Fruit fly (Drosophila melanogaster): ENCODE measurements around the gene Acbp5.

Gene Acbp5

dm6 chr3L:8749676-8750654, 38.4 kb downstream of the Acbp5 start, which contains the start of gene CG13306:
CG13306 (minus strand) TSS chr3L:8749726.
- no peak for TF ChIP-seq CG5180 (GFP tag; optimal IDR thresholded peaks at IDR 0.05)
- no peak for TF ChIP-seq CG12071 (GFP tag; optimal IDR thresholded peaks at IDR 0.05)
- TF ChIP-seq crc (GFP tag; optimal IDR thresholded peaks at IDR 0.05) = no peak
- TF ChIP-seq CG3847 (GFP tag; IDR thresholded peaks at IDR 0.05) = 0 out of 2 replicates have a peak, but pooled peaks have one; percentile 12
- TF ChIP-seq Mad (GFP tag; optimal IDR thresholded peaks at IDR 0.05) = no peak
- TF ChIP-seq Rx (GFP tag; IDR thresholded peaks at IDR 0.05) = peak; percentile 34; the same call in 1 of the 2 replicates
- TF ChIP-seq sob (GFP tag; IDR thresholded peaks at IDR 0.05) = peak; percentile 44; the same call in 1 of the 2 replicates
- 0 out of 3 replicates have a peak, but pooled peaks have one; percentile 19 for TF ChIP-seq CG2199 (GFP tag; IDR thresholded peaks at IDR 0.05)
- TF ChIP-seq lbe (GFP tag; optimal IDR thresholded peaks at IDR 0.05) = no peak
- peak; percentile 39; the same call in 1 of the 2 replicates for TF ChIP-seq NFAT (GFP tag; IDR thresholded peaks at IDR 0.05)
- no peak for TF ChIP-seq gem (tag; optimal IDR thresholded peaks at IDR 0.05)
- no peak for TF ChIP-seq wek (GFP tag; optimal IDR thresholded peaks at IDR 0.05)
- TF ChIP-seq CG17829 (tag; optimal IDR thresholded peaks at IDR 0.05) = no peak
- TF ChIP-seq corto (GFP tag; optimal IDR thresholded peaks at IDR 0.05) = no peak
- TF ChIP-seq tap (tag; optimal IDR thresholded peaks at IDR 0.05) = no peak
- no peak for TF ChIP-seq H15 (GFP tag; IDR thresholded peaks at IDR 0.05)
- peak; percentile 61 for TF ChIP-seq slbo (GFP tag; IDR thresholded peaks at IDR 0.05)
- TF ChIP-seq MBD-R2 (GFP tag; IDR thresholded peaks at IDR 0.05) = no peak
- TF ChIP-seq CG7928 (GFP tag; optimal IDR thresholded peaks at IDR 0.05) = no peak
- no peak for TF ChIP-seq Side (GFP tag; optimal IDR thresholded peaks at IDR 0.05)
- 0 out of 3 replicates have a peak, but pooled peaks have one; percentile 18 for TF ChIP-seq CG11456 (GFP tag; IDR thresholded peaks at IDR 0.05)
- TF ChIP-seq zen2 (GFP tag; IDR thresholded peaks at IDR 0.05; ENCODE audit: partially characterized antibody) = no peak
- no peak for TF ChIP-seq slp2 (GFP tag; optimal IDR thresholded peaks at IDR 0.05)
- TF ChIP-seq CG1832 (GFP tag; optimal IDR thresholded peaks at IDR 0.05) = no peak
- no peak for TF ChIP-seq en (GFP tag; optimal IDR thresholded peaks at IDR 0.05)
- no peak for TF ChIP-seq CG18011 (GFP tag; optimal IDR thresholded peaks at IDR 0.05)
- no peak for TF ChIP-seq pb (GFP tag; optimal IDR thresholded peaks at IDR 0.05)
- TF ChIP-seq Hmx (GFP tag; optimal IDR thresholded peaks at IDR 0.05) = no peak
- TF ChIP-seq CG2875 (GFP tag; optimal IDR thresholded peaks at IDR 0.05) = no peak
- peak; percentile 1 for TF ChIP-seq CG11504 (tag; optimal IDR thresholded peaks at IDR 0.05)
- TF ChIP-seq Atf3 (GFP tag; optimal IDR thresholded peaks at IDR 0.05) = no peak
- TF ChIP-seq CG12219 (GFP tag; optimal IDR thresholded peaks at IDR 0.05) = no peak
- TF ChIP-seq bigmax (GFP tag; optimal IDR thresholded peaks at IDR 0.05) = no peak
- TF ChIP-seq CG12769 (tag; optimal IDR thresholded peaks at IDR 0.05) = peak; percentile 42
- TF ChIP-seq Elba2 (GFP tag; optimal IDR thresholded peaks at IDR 0.05) = no peak
- TF ChIP-seq Blimp-1 (GFP tag; optimal IDR thresholded peaks at IDR 0.05) = no peak
- no peak for TF ChIP-seq lilli (GFP tag; optimal IDR thresholded peaks at IDR 0.05)
- no peak for TF ChIP-seq shn (GFP tag; optimal IDR thresholded peaks at IDR 0.05)
- TF ChIP-seq NC2α (GFP tag; optimal IDR thresholded peaks at IDR 0.05) = no peak
- TF ChIP-seq CG8388 (GFP tag; optimal IDR thresholded peaks at IDR 0.05) = no peak
- TF ChIP-seq CG10431 (GFP tag; optimal IDR thresholded peaks at IDR 0.05) = no peak
- no peak for TF ChIP-seq CG32532 (GFP tag; IDR thresholded peaks at IDR 0.05)
- TF ChIP-seq Asciz (GFP tag; optimal IDR thresholded peaks at IDR 0.05) = no peak
- TF ChIP-seq CG16813 (GFP tag; IDR thresholded peaks at IDR 0.05; ENCODE audit: partially characterized antibody) = 0 out of 3 replicates have a peak, but pooled peaks have one; percentile 28
- TF ChIP-seq Taf1 (GFP tag; IDR thresholded peaks at IDR 0.05) = no peak
- no peak for TF ChIP-seq CG15601 (tag; optimal IDR thresholded peaks at IDR 0.05)
- TF ChIP-seq run (tag; optimal IDR thresholded peaks at IDR 0.05) = peak; percentile 18
- peak; percentile 28 for TF ChIP-seq CG15269 (tag; optimal IDR thresholded peaks at IDR 0.05)

Measured in whole organism, embryonic.